Fruit fly (Drosophila melanogaster): ENCODE results near the gene Dyrk2.

The Dyrk2 gene

dm6 chr2L:14264990-14265567 lies 31.2 kb upstream of the Dyrk2 start:
- TF ChIP-seq CG5204 (GFP tag; optimal IDR thresholded peaks at IDR 0.05) (no peak), Crg-1 (GFP tag; optimal IDR thresholded peaks at IDR 0.05) (no peak), ovo (GFP tag; optimal IDR thresholded peaks at IDR 0.05) (no peak), CG7101 (tag; optimal IDR thresholded peaks at IDR 0.05) (no peak), CG7045 (GFP tag; optimal IDR thresholded peaks at IDR 0.05) (no peak), CG14711 (tag; optimal IDR thresholded peaks at IDR 0.05) (no peak), pad (GFP tag; optimal IDR thresholded peaks at IDR 0.05) (no peak), bab1 (GFP tag; optimal IDR thresholded peaks at IDR 0.05) (no peak), cnc (optimal IDR thresholded peaks at IDR 0.05) (no peak), tj (GFP tag; optimal IDR thresholded peaks at IDR 0.05) (no peak), kay (GFP tag; ENCODE audit: borderline replicate concordance) (no peak), CG33017 (tag; optimal IDR thresholded peaks at IDR 0.05) (no peak), cic (GFP tag; optimal IDR thresholded peaks at IDR 0.05) (no peak), CG12768 (GFP tag; optimal IDR thresholded peaks at IDR 0.05) (no peak), Hr96 (GFP tag; optimal IDR thresholded peaks at IDR 0.05) (no peak)

DNA sequence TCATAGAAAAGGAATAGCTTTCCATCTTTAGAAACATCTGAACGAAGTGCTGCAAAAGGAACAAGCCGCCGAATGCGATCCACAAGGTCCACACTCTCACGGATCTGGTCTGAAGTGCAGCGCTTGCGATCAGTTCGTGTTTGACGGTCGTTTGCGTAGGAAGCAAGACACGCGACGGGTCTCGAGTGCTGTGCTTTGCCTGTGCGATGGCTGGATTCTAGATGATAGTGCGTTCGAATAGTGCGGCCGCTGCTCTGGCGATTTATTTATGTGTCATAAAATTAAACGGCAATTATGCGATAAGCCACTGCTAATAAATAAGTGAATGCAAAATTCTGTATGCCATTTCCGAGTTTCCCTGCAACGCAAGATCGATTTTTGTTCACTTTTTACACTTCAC lies 29.0 kb upstream of the Dyrk2 start, which contains the start of gene wb:
TSS of gene wb (plus strand) at position 132 of the 400 bp plus-strand sequence.
- TF ChIP-seq CG7045 (GFP tag; optimal IDR thresholded peaks at IDR 0.05), result no peak
- no peak for TF ChIP-seq CG14711 (tag; optimal IDR thresholded peaks at IDR 0.05)
- no peak for TF ChIP-seq cic (GFP tag; optimal IDR thresholded peaks at IDR 0.05)
- TF ChIP-seq CG7101 (tag; optimal IDR thresholded peaks at IDR 0.05), result no peak
- TF ChIP-seq Clk (GFP tag; optimal IDR thresholded peaks at IDR 0.05), result no peak
- TF ChIP-seq Hr96 (GFP tag; optimal IDR thresholded peaks at IDR 0.05), result no peak
- TF ChIP-seq pad (GFP tag; optimal IDR thresholded peaks at IDR 0.05), result no peak
- TF ChIP-seq Crg-1 (GFP tag; optimal IDR thresholded peaks at IDR 0.05), result no peak
- no peak for TF ChIP-seq toe (GFP tag; optimal IDR thresholded peaks at IDR 0.05)
- no peak for TF ChIP-seq CG11617 (GFP tag; optimal IDR thresholded peaks at IDR 0.05)
- TF ChIP-seq cnc (optimal IDR thresholded peaks at IDR 0.05), result no peak
- no peak for TF ChIP-seq Mnt (GFP tag; optimal IDR thresholded peaks at IDR 0.05)
- no peak for TF ChIP-seq bab1 (GFP tag; optimal IDR thresholded peaks at IDR 0.05)
- no peak for TF ChIP-seq CG1620 (GFP tag; optimal IDR thresholded peaks at IDR 0.05)

DNA sequence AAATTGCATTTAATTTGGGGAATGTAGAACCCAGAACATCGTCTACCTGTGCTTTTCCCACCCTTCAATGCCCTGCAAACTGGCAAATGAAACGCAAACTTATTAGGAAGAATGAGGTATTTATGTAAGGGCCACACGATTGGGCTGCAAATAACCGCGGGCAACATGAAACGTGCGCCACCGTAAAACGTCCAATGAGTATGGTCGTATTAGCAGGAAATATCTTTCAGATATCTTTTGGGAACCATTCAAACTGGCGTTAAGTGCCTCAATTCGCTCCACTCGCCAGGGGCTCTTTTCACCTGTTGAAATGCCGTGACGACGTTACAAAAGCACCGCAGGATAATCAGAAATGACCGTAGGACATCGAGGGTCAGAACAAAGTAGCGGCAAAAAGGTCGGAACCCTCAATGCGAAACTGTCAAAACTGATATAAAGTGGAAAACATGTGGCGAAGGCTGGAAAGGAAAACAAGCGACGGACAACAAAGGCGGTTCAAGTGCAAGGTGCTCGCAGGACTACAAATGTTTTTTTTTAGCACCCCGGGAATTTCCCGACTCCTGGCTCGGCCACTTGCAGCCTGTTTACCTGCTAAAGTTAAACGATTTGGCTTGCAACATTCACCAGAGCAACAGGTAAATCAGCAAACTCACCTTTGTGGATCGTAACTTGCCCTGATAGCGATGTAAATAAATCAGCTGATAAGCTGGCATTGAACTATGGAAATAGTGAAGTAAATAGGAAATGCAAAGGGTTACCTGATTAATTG lies 28.0 kb upstream of the Dyrk2 start:
- TF ChIP-seq CG7101 (tag; optimal IDR thresholded peaks at IDR 0.05) (no peak), CG11617 (GFP tag; optimal IDR thresholded peaks at IDR 0.05) (no peak), CG12768 (GFP tag; optimal IDR thresholded peaks at IDR 0.05) (no peak), ovo (GFP tag; optimal IDR thresholded peaks at IDR 0.05) (no peak), CG14711 (tag; optimal IDR thresholded peaks at IDR 0.05) (no peak), kay (GFP tag; ENCODE audit: borderline replicate concordance) (no peak), Mnt (GFP tag; optimal IDR thresholded peaks at IDR 0.05) (no peak), CG1620 (GFP tag; optimal IDR thresholded peaks at IDR 0.05) (no peak), cic (GFP tag; optimal IDR thresholded peaks at IDR 0.05) (no peak), pad (GFP tag; optimal IDR thresholded peaks at IDR 0.05) (no peak), CG7045 (GFP tag; optimal IDR thresholded peaks at IDR 0.05) (no peak), Crg-1 (GFP tag; optimal IDR thresholded peaks at IDR 0.05) (no peak), Clk (GFP tag; optimal IDR thresholded peaks at IDR 0.05) (no peak), CG5204 (GFP tag; optimal IDR thresholded peaks at IDR 0.05) (no peak), bab1 (GFP tag; optimal IDR thresholded peaks at IDR 0.05) (no peak), toe (GFP tag; optimal IDR thresholded peaks at IDR 0.05) (no peak)

DNA sequence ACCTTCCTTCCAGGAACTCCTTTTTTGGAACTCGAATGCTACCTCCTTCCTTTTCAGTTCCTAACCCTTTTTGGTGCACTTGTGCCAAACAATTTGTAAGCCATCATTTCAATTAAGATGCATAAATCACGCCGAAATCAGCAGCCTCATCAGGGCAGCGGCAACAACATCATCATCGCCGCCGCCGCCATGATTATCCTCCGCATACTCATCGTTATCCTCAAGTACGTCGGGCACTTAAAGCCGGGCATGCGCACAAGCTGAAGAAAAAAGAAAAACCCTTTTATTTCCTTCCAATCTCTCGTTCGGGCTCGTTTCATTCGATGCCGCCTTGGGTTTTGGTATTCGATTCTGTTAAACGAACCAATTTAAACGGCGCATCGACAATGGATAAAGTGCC lies 27.0 kb upstream of the Dyrk2 start:
- TF ChIP-seq Hr96 (GFP tag; optimal IDR thresholded peaks at IDR 0.05), result no peak
- no peak for TF ChIP-seq cnc (optimal IDR thresholded peaks at IDR 0.05)
- no peak for TF ChIP-seq cic (GFP tag; optimal IDR thresholded peaks at IDR 0.05)
- no peak for TF ChIP-seq Crg-1 (GFP tag; optimal IDR thresholded peaks at IDR 0.05)
- TF ChIP-seq toe (GFP tag; optimal IDR thresholded peaks at IDR 0.05), result no peak
- TF ChIP-seq CG5204 (GFP tag; optimal IDR thresholded peaks at IDR 0.05), result no peak
- no peak for TF ChIP-seq CG7101 (tag; optimal IDR thresholded peaks at IDR 0.05)
- no peak for TF ChIP-seq Clk (GFP tag; optimal IDR thresholded peaks at IDR 0.05)
- no peak for TF ChIP-seq pad (GFP tag; optimal IDR thresholded peaks at IDR 0.05)
- no peak for TF ChIP-seq CG33017 (tag; optimal IDR thresholded peaks at IDR 0.05)
- TF ChIP-seq bab1 (GFP tag; optimal IDR thresholded peaks at IDR 0.05), result no peak

DNA sequence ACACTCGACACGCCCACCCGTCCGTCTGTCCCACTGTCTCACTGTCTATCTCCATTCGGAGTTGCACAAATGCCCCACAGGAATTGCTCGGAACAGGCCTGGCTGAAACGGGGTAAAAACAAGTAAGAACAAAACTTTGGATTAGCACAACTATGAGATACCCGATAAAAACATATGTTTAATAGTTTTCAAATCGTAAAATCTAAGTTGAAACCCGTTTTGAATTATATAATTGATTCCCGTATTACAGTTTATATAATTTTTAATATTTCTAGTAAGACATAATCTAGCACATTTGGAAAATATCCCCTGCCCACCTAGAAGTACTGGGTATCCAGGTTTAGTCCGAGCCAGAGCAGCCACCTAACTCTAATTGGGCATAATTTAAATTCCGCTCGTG lies 25.9 kb upstream of the Dyrk2 start:
- TF ChIP-seq cnc (optimal IDR thresholded peaks at IDR 0.05) (no peak), CG14711 (tag; optimal IDR thresholded peaks at IDR 0.05) (no peak), CG7101 (tag; optimal IDR thresholded peaks at IDR 0.05) (no peak)

dm6 chr2L:14258603-14259002 lies 24.7 kb upstream of the Dyrk2 start:
- TF ChIP-seq CG7045 (GFP tag; optimal IDR thresholded peaks at IDR 0.05) (no peak), toe (GFP tag; optimal IDR thresholded peaks at IDR 0.05) (no peak), CG5204 (GFP tag; optimal IDR thresholded peaks at IDR 0.05) (no peak), CG33017 (tag; optimal IDR thresholded peaks at IDR 0.05) (no peak), CG7101 (tag; optimal IDR thresholded peaks at IDR 0.05) (no peak), Hr96 (GFP tag; optimal IDR thresholded peaks at IDR 0.05) (no peak), bab1 (GFP tag; optimal IDR thresholded peaks at IDR 0.05) (no peak), Clk (GFP tag; optimal IDR thresholded peaks at IDR 0.05) (no peak)
